Fruit fly (Drosophila melanogaster) whole organism, embryonic: ENCODE data around the gene CG16789.

Source experiments
- CG1024 ChIP-seq: fragments of 200-800 bp; sonication (Bioruptor generic); IDR thresholded peaks from 2 replicates; pipeline ENCODE4 v1.3.6; 2022; ENCODE audit warnings: missing biosample characterization, missing genetic modification characterization
- CG10543 ChIP-seq: fragments of 200-800 bp; sonication (Bioruptor generic); optimal IDR thresholded peaks from 3 replicates; lab custom pipeline; 2017; ENCODE audit warnings: missing biosample characterization, mild to moderate bottlenecking, missing genetic modification characterization, moderate library complexity
- CG14050 ChIP-seq: fragments of 200-800 bp; sonication (Bioruptor generic); IDR thresholded peaks from 3 replicates; pipeline ENCODE4 v1.3.6; 2022; ENCODE audit warnings: missing biosample characterization, missing genetic modification characterization
- CG17612 ChIP-seq: fragments of 200-800 bp; sonication (Bioruptor generic); IDR thresholded peaks from 2 replicates; pipeline ENCODE4 v1.3.6; 2022; ENCODE audit warnings: missing biosample characterization, missing genetic modification characterization
- CG18476 ChIP-seq: fragments of 200-800 bp; sonication (Bioruptor generic); optimal IDR thresholded peaks from 2 replicates; lab custom pipeline; 2016; ENCODE audit warnings: missing biosample characterization, mild to moderate bottlenecking, missing genetic modification characterization
- CG18619 ChIP-seq: fragments of 200-800 bp; sonication (Bioruptor generic); optimal IDR thresholded peaks from 3 replicates; lab custom pipeline; 2017; ENCODE audit warnings: missing biosample characterization, mild to moderate bottlenecking, missing genetic modification characterization
- CG2875 ChIP-seq: fragments of 200-800 bp; sonication (Bioruptor generic); optimal IDR thresholded peaks from 2 replicates; lab custom pipeline; 2017; ENCODE audit warnings: missing biosample characterization, mild to moderate bottlenecking, missing genetic modification characterization, missing genetic modification reagents
- CG3163 ChIP-seq: fragments of 200-800 bp; sonication (Bioruptor generic); optimal IDR thresholded peaks from 3 replicates; lab custom pipeline; 2016; ENCODE audit warnings: missing biosample characterization, missing genetic modification characterization
- CG4617 ChIP-seq: fragments of 200-800 bp; sonication (Bioruptor generic); optimal IDR thresholded peaks from 3 replicates; lab custom pipeline; 2016; ENCODE audit warnings: missing biosample characterization, missing genetic modification characterization, borderline replicate concordance
- CG6175 ChIP-seq: fragments of 200-800 bp; sonication (Bioruptor generic); IDR thresholded peaks from 3 replicates; pipeline ENCODE4 v1.3.6; 2022; ENCODE audit warnings: missing biosample characterization, missing genetic modification characterization
- CG9215 ChIP-seq: fragments of 200-800 bp; sonication (Bioruptor generic); IDR thresholded peaks from 2 replicates; pipeline ENCODE4 v1.3.6; 2022; ENCODE audit warnings: missing biosample characterization, missing genetic modification characterization
- CG9437 ChIP-seq: fragments of 200-800 bp; sonication (Bioruptor generic); optimal IDR thresholded peaks from 2 replicates; lab custom pipeline; 2018; ENCODE audit warnings: missing biosample characterization, mild to moderate bottlenecking, missing genetic modification characterization
- CHES-1-like ChIP-seq: fragments of 200-800 bp; sonication (Bioruptor generic); optimal IDR thresholded peaks from 2 replicates; lab custom pipeline; 2016; ENCODE audit warnings: missing biosample characterization, missing genetic modification characterization
- Dfd ChIP-seq, 2 experiments: fragments of >200 bp; optimal IDR thresholded peaks; 2 replicates each; lab custom pipeline; 2017; ENCODE audit warnings: missing biosample characterization in 2 of 2, missing genetic modification characterization in 2 of 2
- Drgx ChIP-seq: fragments of 200-800 bp; sonication (Bioruptor generic); IDR thresholded peaks from 2 replicates; pipeline ENCODE4 v1.3.6; 2022; ENCODE audit warnings: missing biosample characterization, missing genetic modification characterization
- Ets97D ChIP-seq: fragments of 200-800 bp; sonication (Bioruptor generic); optimal IDR thresholded peaks from 3 replicates; lab custom pipeline; 2016; ENCODE audit warnings: missing biosample characterization, missing genetic modification characterization
- Hand ChIP-seq: fragments of 200-800 bp; sonication (Bioruptor generic); optimal IDR thresholded peaks from 2 replicates; lab custom pipeline; 2017; ENCODE audit warnings: mild to moderate bottlenecking, missing biosample characterization, missing genetic modification reagents, missing genetic modification characterization
- Hmr ChIP-seq: fragments of 200-800 bp; sonication (Bioruptor generic); optimal IDR thresholded peaks from 3 replicates; lab custom pipeline; 2017; ENCODE audit warnings: mild to moderate bottlenecking, missing biosample characterization, missing genetic modification reagents, missing genetic modification characterization
- Hr51 ChIP-seq, 2 experiments: fragments of 200-800 bp; sonication (Bioruptor generic); optimal IDR thresholded peaks; 2 replicates in 1 of 2; 3 replicates in 1 of 2; lab custom pipeline; 2016 to 2018; ENCODE audit warnings: missing biosample characterization in 2 of 2, missing genetic modification characterization in 2 of 2, mild to moderate bottlenecking in 1 of 2, moderate library complexity in 1 of 2
- MBD-R2 ChIP-seq: fragments of 200-800 bp; sonication (Bioruptor generic); IDR thresholded peaks from 2 replicates; pipeline ENCODE4 v1.3.6; 2022; ENCODE audit warnings: missing biosample characterization, missing genetic modification characterization
- Mad ChIP-seq: fragments of 200-800 bp; sonication (Bioruptor generic); optimal IDR thresholded peaks from 2 replicates; lab custom pipeline; 2016; ENCODE audit warnings: missing biosample characterization, missing genetic modification characterization
- NK7.1 ChIP-seq: fragments of 200-800 bp; sonication (Bioruptor generic); optimal IDR thresholded peaks from 3 replicates; lab custom pipeline; 2016; ENCODE audit warnings: missing biosample characterization, missing genetic modification characterization
- ato ChIP-seq: fragments of 200-800 bp; sonication (Bioruptor generic); IDR thresholded peaks from 2 replicates; pipeline ENCODE4 v1.3.6; 2022; ENCODE audit warnings: missing biosample characterization, missing genetic modification characterization; ENCODE audit not compliant: partially characterized antibody
- cas ChIP-seq: fragments of 200-800 bp; sonication (Bioruptor generic); IDR thresholded peaks from 2 replicates; pipeline ENCODE4 v1.3.6; 2022; ENCODE audit warnings: missing biosample characterization, missing genetic modification characterization
- cwo ChIP-seq: fragments of 200-800 bp; sonication (Bioruptor generic); optimal IDR thresholded peaks from 3 replicates; lab custom pipeline; 2017; ENCODE audit warnings: missing biosample characterization, missing genetic modification characterization, mild to moderate bottlenecking, moderate library complexity, missing genetic modification reagents
- ems ChIP-seq: fragments of 200-800 bp; sonication (Bioruptor generic); optimal IDR thresholded peaks from 3 replicates; lab custom pipeline; 2016; ENCODE audit warnings: missing biosample characterization, missing genetic modification characterization
- hth ChIP-seq: fragments of >200 bp; optimal IDR thresholded peaks from 2 replicates; lab custom pipeline; 2017; ENCODE audit warnings: inconsistent platforms
- jigr1 ChIP-seq: fragments of 200-800 bp; sonication (Bioruptor generic); IDR thresholded peaks from 3 replicates; pipeline ENCODE4 v1.3.6; 2022; ENCODE audit warnings: missing biosample characterization, missing genetic modification characterization
- jing ChIP-seq: fragments of 200-800 bp; sonication (Bioruptor generic); optimal IDR thresholded peaks from 2 replicates; lab custom pipeline; 2018; ENCODE audit warnings: missing biosample characterization, mild to moderate bottlenecking, missing genetic modification characterization
- odd ChIP-seq: fragments of 200-800 bp; sonication (Bioruptor generic); optimal IDR thresholded peaks from 2 replicates; lab custom pipeline; 2017; ENCODE audit warnings: missing biosample characterization, mild to moderate bottlenecking, missing genetic modification characterization

Gene CG16789

dm6 chr3R:9618331-9618730 lies 52.3 kb downstream of the CG16789 start (continued):
- TF ChIP-seq CG2875 (GFP tag; lab: Kevin White, UChicago): peak; percentile 59
- TF ChIP-seq ato: no peak
- no peak for TF ChIP-seq CG10543 (GFP tag; lab: Kevin White, UChicago)
- TF ChIP-seq cwo (GFP tag; lab: Kevin White, UChicago): peak; percentile 34
- no peak for TF ChIP-seq Dfd (GFP tag; optimal IDR thresholded peaks at IDR 0.05; lab: Kevin White, UChicago)
- TF ChIP-seq Hand: no peak
- peak; percentile 46 for TF ChIP-seq Mad
- peak; percentile 13 for TF ChIP-seq CG4617 (GFP tag; lab: Kevin White, UChicago)
- TF ChIP-seq jing (GFP tag; lab: Kevin White, UChicago): peak; percentile 64
- TF ChIP-seq CG9215: peak; percentile 52; the same call in 1 of the 2 replicates
- 0 out of 2 replicates have a peak, but pooled peaks have one; percentile 24 for TF ChIP-seq cas (GFP tag; lab: Robert Waterston, UW)
- TF ChIP-seq hth (lab: Kevin White, UChicago): no peak
- 0 out of 2 replicates have a peak, but pooled peaks have one; percentile 21 for TF ChIP-seq MBD-R2 (GFP tag; lab: Robert Waterston, UW)
- TF ChIP-seq Hmr (GFP tag; lab: Kevin White, UChicago): peak; percentile 48
- peak; percentile 58 for TF ChIP-seq ems (GFP tag; lab: Kevin White, UChicago)
- 0 out of 3 replicates have a peak, but pooled peaks have one; percentile 61 for TF ChIP-seq CG6175 (GFP tag; lab: Robert Waterston, UW)
- TF ChIP-seq Hr51 (GFP tag; optimal IDR thresholded peaks at IDR 0.05; lab: Kevin White, UChicago): peak in 1 of 2 experiments; percentile 67
- TF ChIP-seq CG1024 (GFP tag; lab: Robert Waterston, UW): peak; percentile 56; the same call in 1 of the 2 replicates
- TF ChIP-seq jigr1 (GFP tag; lab: Robert Waterston, UW): peak; percentile 49; the same call in 1 of the 3 replicates
- TF ChIP-seq CG18619 (GFP tag; lab: Kevin White, UChicago): peak; percentile 28
- TF ChIP-seq NK7.1 (GFP tag; lab: Kevin White, UChicago): peak; percentile 14
- peak; percentile 64 for TF ChIP-seq CG14050
- TF ChIP-seq CG17612 (GFP tag; lab: Robert Waterston, UW): 0 out of 2 replicates have a peak, but pooled peaks have one; percentile 33
- no peak for TF ChIP-seq CHES-1-like (GFP tag; lab: Kevin White, UChicago)
- TF ChIP-seq Drgx (GFP tag; lab: Robert Waterston, UW): peak; percentile 92
- TF ChIP-seq odd (GFP tag; lab: Kevin White, UChicago): peak; percentile 34
- peak; percentile 46 for TF ChIP-seq CG18476 (GFP tag; lab: Kevin White, UChicago)
- TF ChIP-seq Ets97D (GFP tag; lab: Kevin White, UChicago): peak; percentile 12
- TF ChIP-seq CG9437 (GFP tag; lab: Kevin White, UChicago): peak; percentile 21
- TF ChIP-seq CG3163 (GFP tag; lab: Kevin White, UChicago): no peak
